Worm (Caenorhabditis elegans): ENCODE results near the gene asp-12.
A peak's percentile ranks its signal among the peaks of the same experiment; 100 is the strongest.

Gene asp-12

ce11 chrV:8307013-8307412 lies 38.0 kb downstream of the asp-12 start:
- TF ChIP-seq hmg-11 (tag; optimal IDR thresholded peaks at IDR 0.05) (no peak), pqm-1 (tag; optimal IDR thresholded peaks at IDR 0.05) (peak; percentile 71), elt-2 (tag; optimal IDR thresholded peaks at IDR 0.05) (peak; percentile 81), unc-39 (tag; optimal IDR thresholded peaks at IDR 0.05) (no peak), nhr-67 (tag; optimal IDR thresholded peaks at IDR 0.05) (no peak), ceh-82 (tag; optimal IDR thresholded peaks at IDR 0.05) (no peak), eor-1 (tag; optimal IDR thresholded peaks at IDR 0.05) (no peak), jun-1 (tag; optimal IDR thresholded peaks at IDR 0.05) (no peak), nhr-43 (tag; optimal IDR thresholded peaks at IDR 0.05; ENCODE audit: poor library complexity, severe bottlenecking) (no peak), skn-1 (tag; optimal IDR thresholded peaks at IDR 0.05) (no peak)

ce11 chrV:8307681-8308080 lies 38.7 kb downstream of the asp-12 start, which contains the start of gene clec-218:
Gene clec-218, plus strand, starts transcription at chrV:8307942.
- TF ChIP-seq ceh-82 (tag; optimal IDR thresholded peaks at IDR 0.05) = no peak
- TF ChIP-seq snpc-4 (tag; optimal IDR thresholded peaks at IDR 0.05) = no peak
- TF ChIP-seq egl-5 (tag; optimal IDR thresholded peaks at IDR 0.05) = no peak
- TF ChIP-seq pqm-1 (tag; optimal IDR thresholded peaks at IDR 0.05) = peak; percentile 78
- TF ChIP-seq unc-62 (GFP tag; optimal IDR thresholded peaks at IDR 0.05) = no peak
- no peak for TF ChIP-seq sea-2 (GFP tag; optimal IDR thresholded peaks at IDR 0.05)
- peak; percentile 90 for TF ChIP-seq elt-2 (tag; optimal IDR thresholded peaks at IDR 0.05)

- TF ChIP-seq ztf-4 (tag; optimal IDR thresholded peaks at IDR 0.05) (no peak), ZK546.5 (tag; optimal IDR thresholded peaks at IDR 0.05) (no peak), ceh-28 (tag; optimal IDR thresholded peaks at IDR 0.05) (no peak), nhr-11 (tag; optimal IDR thresholded peaks at IDR 0.05) (no peak)
These were observed 42.2 kb downstream of the asp-12 start, which contains the start of gene W02D7.12 for ce11 chrV:8311210-8311609. Gene W02D7.12, plus strand, starts transcription at chrV:8311510.

- no peak for TF ChIP-seq elt-1 (tag; optimal IDR thresholded peaks at IDR 0.05)
- no peak for TF ChIP-seq unc-62 (GFP tag; optimal IDR thresholded peaks at IDR 0.05)
- no peak for TF ChIP-seq ZK546.5 (tag; optimal IDR thresholded peaks at IDR 0.05)
- no peak for TF ChIP-seq ztf-11 (tag; optimal IDR thresholded peaks at IDR 0.05)
- no peak for TF ChIP-seq nhr-77 (tag; optimal IDR thresholded peaks at IDR 0.05)
- no peak for TF ChIP-seq ceh-82 (tag; optimal IDR thresholded peaks at IDR 0.05)
- no peak for TF ChIP-seq R02D3.7 (tag; optimal IDR thresholded peaks at IDR 0.05)
- TF ChIP-seq fkh-2 (tag; optimal IDR thresholded peaks at IDR 0.05) = no peak
- TF ChIP-seq mml-1 (tag; optimal IDR thresholded peaks at IDR 0.05) = no peak
- TF ChIP-seq nhr-25 (tag; optimal IDR thresholded peaks at IDR 0.05) = no peak
These were observed 49.1 kb downstream of the asp-12 start, which contains the start of gene clec-219 for ce11 chrV:8318135-8318534. Gene clec-219, plus strand, starts transcription at chrV:8318435.
